Worm (Caenorhabditis elegans) whole organism, L3 larva: ENCODE data around the gene srd-13.

Experiments used
- aly-2 ChIP-seq: fragments of 150-350 bp; optimal IDR thresholded peaks from 2 replicates; lab custom pipeline; 2014; ENCODE audit warnings: missing biosample characterization, missing genetic modification characterization
- ama-1 ChIP-seq: fragments of 150-350 bp; optimal IDR thresholded peaks from 2 replicates; lab custom pipeline; 2018
- ceh-16 ChIP-seq: sonication (generic microtip); optimal IDR thresholded peaks from 2 replicates; lab custom pipeline; 2017; ENCODE audit warnings: missing biosample characterization, missing genetic modification characterization
- ceh-82 ChIP-seq: fragments of 150-350 bp; optimal IDR thresholded peaks from 2 replicates; lab custom pipeline; 2014; ENCODE audit warnings: missing biosample characterization, missing genetic modification characterization
- ceh-9 ChIP-seq: sonication (generic microtip); optimal IDR thresholded peaks from 2 replicates; lab custom pipeline; 2018; ENCODE audit warnings: missing biosample characterization, missing genetic modification characterization
- daf-12 ChIP-seq: fragments of 150-350 bp; optimal IDR thresholded peaks from 2 replicates; lab custom pipeline; 2014; ENCODE audit warnings: missing biosample characterization, missing genetic modification reagents, missing genetic modification characterization
- egl-27 ChIP-seq: sonication (generic microtip); optimal IDR thresholded peaks from 4 replicates; lab custom pipeline; 2017; ENCODE audit warnings: missing biosample characterization, missing genetic modification reagents, missing genetic modification characterization
- egl-5 ChIP-seq: fragments of 150-350 bp; optimal IDR thresholded peaks from 2 replicates; lab custom pipeline; 2017; ENCODE audit warnings: missing biosample characterization, missing genetic modification reagents, missing genetic modification characterization, inconsistent platforms
- elt-1 ChIP-seq: fragments of 150-350 bp; optimal IDR thresholded peaks from 2 replicates; lab custom pipeline; 2014; ENCODE audit warnings: missing biosample characterization, missing genetic modification characterization
- elt-2 ChIP-seq: sonication (generic microtip); optimal IDR thresholded peaks from 2 replicates; lab custom pipeline; 2016; ENCODE audit warnings: missing genetic modification reagents, mild to moderate bottlenecking, missing genetic modification characterization, missing compliant biosample characterization
- fkh-10 ChIP-seq: sonication (generic microtip); optimal IDR thresholded peaks from 2 replicates; lab custom pipeline; 2017; ENCODE audit warnings: missing biosample characterization, missing genetic modification reagents, missing genetic modification characterization
- fkh-2 ChIP-seq: fragments of 150-350 bp; optimal IDR thresholded peaks from 2 replicates; lab custom pipeline; 2014; ENCODE audit warnings: missing biosample characterization, missing genetic modification reagents, missing genetic modification characterization
- fos-1 ChIP-seq: fragments of 150-350 bp; optimal IDR thresholded peaks from 2 replicates; lab custom pipeline; 2014; ENCODE audit warnings: missing biosample characterization, missing genetic modification characterization
- hmg-11 ChIP-seq: sonication (generic microtip); optimal IDR thresholded peaks from 2 replicates; lab custom pipeline; 2016; ENCODE audit warnings: missing genetic modification characterization, missing compliant biosample characterization
- lin-15B ChIP-seq: fragments of 150-350 bp; optimal IDR thresholded peaks from 2 replicates; lab custom pipeline; 2014; ENCODE audit warnings: missing biosample characterization, missing genetic modification characterization
- lin-39 ChIP-seq: fragments of 150-350 bp; optimal IDR thresholded peaks from 2 replicates; lab custom pipeline; 2018; ENCODE audit warnings: missing biosample characterization, missing genetic modification reagents, missing genetic modification characterization
- mml-1 ChIP-seq: fragments of 150-350 bp; sonication (generic microtip); optimal IDR thresholded peaks from 3 replicates; lab custom pipeline; 2014; ENCODE audit warnings: missing biosample characterization, missing genetic modification characterization
- nfya-1 ChIP-seq: sonication (generic microtip); optimal IDR thresholded peaks from 2 replicates; lab custom pipeline; 2017; ENCODE audit warnings: missing genetic modification characterization, mild to moderate bottlenecking, missing compliant biosample characterization, antibody characterized with exemption, moderate library complexity; ENCODE audit not compliant: insufficient read depth
- nhr-11 ChIP-seq: fragments of 150-350 bp; optimal IDR thresholded peaks from 2 replicates; lab custom pipeline; 2014; ENCODE audit warnings: missing biosample characterization, missing genetic modification characterization
- nhr-12 ChIP-seq: fragments of 150-350 bp; optimal IDR thresholded peaks from 2 replicates; lab custom pipeline; 2014; ENCODE audit warnings: missing biosample characterization, missing genetic modification characterization
- nhr-237 ChIP-seq: fragments of 150-350 bp; optimal IDR thresholded peaks from 2 replicates; lab custom pipeline; 2014; ENCODE audit warnings: missing biosample characterization, missing genetic modification characterization
- nhr-25 ChIP-seq: sonication (generic microtip); optimal IDR thresholded peaks from 2 replicates; lab custom pipeline; 2017; ENCODE audit warnings: missing biosample characterization, missing genetic modification characterization
- nhr-28 ChIP-seq: fragments of 150-350 bp; optimal IDR thresholded peaks from 2 replicates; lab custom pipeline; 2014; ENCODE audit warnings: missing biosample characterization, missing genetic modification characterization
- nhr-43 ChIP-seq: sonication (generic microtip); optimal IDR thresholded peaks from 2 replicates; lab custom pipeline; 2016; ENCODE audit warnings: mild to moderate bottlenecking, missing genetic modification characterization, missing compliant biosample characterization; ENCODE audit not compliant: poor library complexity, severe bottlenecking
- nhr-67 ChIP-seq: fragments of 150-350 bp; optimal IDR thresholded peaks from 2 replicates; lab custom pipeline; 2014; ENCODE audit warnings: missing biosample characterization, missing genetic modification characterization
- nhr-76 ChIP-seq: fragments of 150-350 bp; sonication (generic microtip); optimal IDR thresholded peaks from 5 replicates; lab custom pipeline; 2014; ENCODE audit warnings: missing biosample characterization, missing genetic modification characterization
- nhr-77 ChIP-seq: fragments of 150-350 bp; optimal IDR thresholded peaks from 2 replicates; lab custom pipeline; 2014; ENCODE audit warnings: missing biosample characterization, missing genetic modification characterization
- pha-4 ChIP-seq: fragments of 150-350 bp; optimal IDR thresholded peaks from 2 replicates; lab custom pipeline; 2014; ENCODE audit warnings: missing biosample characterization, missing genetic modification reagents, missing genetic modification characterization
- pqm-1 ChIP-seq: fragments of 150-350 bp; optimal IDR thresholded peaks from 2 replicates; lab custom pipeline; 2017; ENCODE audit warnings: missing biosample characterization, missing genetic modification characterization, inconsistent platforms
- sea-2 ChIP-seq: fragments of 150-350 bp; sonication (generic microtip); optimal IDR thresholded peaks from 4 replicates; lab custom pipeline; 2014; ENCODE audit warnings: missing biosample characterization, missing genetic modification reagents, missing genetic modification characterization
- skn-1 ChIP-seq: fragments of 150-350 bp; optimal IDR thresholded peaks from 2 replicates; lab custom pipeline; 2014; ENCODE audit warnings: missing biosample characterization, missing genetic modification characterization
- snpc-4 ChIP-seq: fragments of 150-350 bp; optimal IDR thresholded peaks from 2 replicates; lab custom pipeline; 2014; ENCODE audit warnings: missing biosample characterization, missing genetic modification characterization
- tbx-2 ChIP-seq: sonication (generic microtip); optimal IDR thresholded peaks from 2 replicates; lab custom pipeline; 2016; ENCODE audit warnings: mild to moderate bottlenecking, missing genetic modification characterization, missing compliant biosample characterization
- unc-62 ChIP-seq: fragments of 150-350 bp; sonication (generic microtip); optimal IDR thresholded peaks from 4 replicates; lab custom pipeline; 2014; ENCODE audit warnings: missing biosample characterization, missing genetic modification reagents, missing genetic modification characterization
- zag-1 ChIP-seq: fragments of 150-350 bp; optimal IDR thresholded peaks from 2 replicates; lab custom pipeline; 2014; ENCODE audit warnings: missing biosample characterization, missing genetic modification characterization
- ztf-11 ChIP-seq: fragments of 150-350 bp; optimal IDR thresholded peaks from 2 replicates; lab custom pipeline; 2014; ENCODE audit warnings: missing biosample characterization, missing genetic modification characterization
- ztf-4 ChIP-seq: fragments of 150-350 bp; optimal IDR thresholded peaks from 2 replicates; lab custom pipeline; 2014; ENCODE audit warnings: missing biosample characterization, missing genetic modification characterization

Gene srd-13

DNA sequence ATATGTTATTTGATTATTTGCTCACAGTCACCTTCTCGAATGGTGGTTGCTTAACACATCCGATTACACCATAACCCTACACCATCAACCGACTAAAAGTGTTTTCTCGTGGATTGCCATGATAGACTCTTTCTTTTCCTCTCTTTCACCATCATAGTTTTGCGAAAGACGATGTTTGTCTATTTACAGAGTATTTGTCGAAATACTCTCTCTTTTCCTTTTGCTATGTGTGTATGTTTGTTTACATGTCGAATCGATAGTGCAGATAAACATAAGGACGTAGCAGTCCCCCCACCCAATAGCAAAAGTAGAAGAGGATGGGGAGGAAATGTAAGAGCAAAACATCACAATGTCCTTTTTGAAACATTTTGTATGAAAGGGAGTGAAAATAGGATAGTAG lies 32.1 kb downstream of the srd-13 start:
- TF ChIP-seq egl-5 (tag; lab: Kevin White, UChicago) (no peak), nhr-11 (tag; lab: Kevin White, UChicago) (no peak), nfya-1 (tag; lab: Kevin White, UChicago) (peak; percentile 34), pha-4 (tag; lab: Kevin White, UChicago) (peak; percentile 100)
- TF ChIP-seq, all 47 proteins: peak for 2

DNA sequence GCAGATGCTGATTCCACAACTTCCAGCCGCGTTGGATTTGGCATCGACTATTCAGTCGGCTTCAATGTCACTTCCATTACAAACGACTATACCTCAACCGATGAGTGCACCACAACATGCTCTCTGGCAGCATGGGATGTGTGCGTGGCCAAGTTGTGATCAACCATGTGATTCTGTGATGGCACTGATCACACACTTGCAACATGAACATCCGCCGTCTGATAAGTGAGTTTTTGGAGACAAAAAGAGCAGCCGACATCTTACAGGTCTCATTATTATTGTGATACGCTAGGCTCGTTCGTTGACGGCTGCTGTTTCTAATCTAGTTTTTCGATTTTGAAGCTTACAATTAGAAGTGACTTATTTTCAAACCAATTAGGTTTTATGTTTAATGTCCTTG lies 33.0 kb downstream of the srd-13 start:
- TF ChIP-seq mml-1 (tag; lab: Kevin White, UChicago): no peak
- TF ChIP-seq nhr-76: no peak
- TF ChIP-seq sea-2 (GFP tag; lab: Kevin White, UChicago): no peak
- TF ChIP-seq elt-1: no peak
- TF ChIP-seq egl-5 (tag; lab: Kevin White, UChicago): no peak
- no peak for TF ChIP-seq nhr-25
- TF ChIP-seq ztf-4: no peak
- TF ChIP-seq tbx-2 (tag; lab: Kevin White, UChicago): no peak

- TF ChIP-seq pqm-1 (tag; lab: Kevin White, UChicago): no peak
- TF ChIP-seq ztf-11 (tag; lab: Kevin White, UChicago): no peak
- no peak for TF ChIP-seq nhr-12 (tag; lab: Kevin White, UChicago)
- TF ChIP-seq elt-2 (tag; lab: Kevin White, UChicago): no peak
- no peak for TF ChIP-seq unc-62 (GFP tag; lab: Kevin White, UChicago)
- no peak for TF ChIP-seq nhr-77 (tag; lab: Kevin White, UChicago)
- peak; percentile 58 for TF ChIP-seq hmg-11 (tag; lab: Kevin White, UChicago)
- peak; percentile 58 for TF ChIP-seq nfya-1 (tag; lab: Kevin White, UChicago)
- no peak for TF ChIP-seq egl-27 (tag; lab: Kevin White, UChicago)
- no peak for TF ChIP-seq nhr-67
- TF ChIP-seq ceh-82 (tag; lab: Kevin White, UChicago): no peak
- TF ChIP-seq lin-39 (tag; lab: Kevin White, UChicago): peak; percentile 47
- TF ChIP-seq nhr-43: peak; percentile 51
- no peak for TF ChIP-seq ceh-16 (tag; lab: Kevin White, UChicago)
- no peak for TF ChIP-seq ceh-9 (tag; lab: Kevin White, UChicago)
- TF ChIP-seq lin-15B: no peak
- TF ChIP-seq aly-2 (tag; lab: Kevin White, UChicago): no peak
- TF ChIP-seq fkh-2 (tag; lab: Kevin White, UChicago): no peak
- no peak for TF ChIP-seq mml-1 (tag; lab: Kevin White, UChicago)
- peak; percentile 89 for TF ChIP-seq pha-4 (tag; lab: Kevin White, UChicago)
- no peak for TF ChIP-seq fos-1 (tag; lab: Kevin White, UChicago)
- TF ChIP-seq nhr-237 (tag; lab: Kevin White, UChicago): no peak
- no peak for TF ChIP-seq daf-12 (tag; lab: Kevin White, UChicago)
- no peak for TF ChIP-seq skn-1 (tag; lab: Kevin White, UChicago)
- TF ChIP-seq nhr-28 (tag; lab: Kevin White, UChicago): no peak
Observed at ce11 chrIV:5600316-5600715, 35.1 kb downstream of the srd-13 start.

DNA sequence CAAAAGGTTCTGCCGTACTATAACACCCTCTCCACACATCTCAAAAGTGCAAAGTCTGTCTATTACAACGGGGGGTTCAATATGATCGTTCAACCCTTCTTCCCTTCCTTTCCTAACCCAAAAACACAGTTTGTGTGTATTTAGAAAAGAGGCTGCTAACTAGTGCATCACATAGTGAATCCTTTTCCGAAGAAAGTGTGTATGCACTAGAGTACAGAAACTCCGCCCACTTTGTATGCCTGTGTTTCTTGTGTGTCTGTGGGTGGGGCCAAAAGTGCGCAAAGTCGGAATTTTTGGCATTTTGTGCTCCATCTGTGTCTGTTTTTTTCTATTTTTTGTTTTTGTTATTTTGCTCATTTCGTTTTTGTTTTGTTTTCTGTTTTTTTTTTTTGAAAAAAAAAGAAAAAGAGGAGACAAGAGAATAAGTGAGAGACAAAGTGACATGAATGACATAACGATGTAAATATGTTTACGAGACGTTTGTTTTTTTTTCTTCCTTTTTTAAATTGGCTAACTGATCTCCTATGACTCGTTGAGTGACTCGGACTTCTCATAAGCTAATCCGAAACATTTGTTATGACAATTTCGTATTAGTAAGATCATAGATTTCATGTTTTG lies 36.8 kb downstream of the srd-13 start:
- peak; percentile 49 for TF ChIP-seq ama-1 (lab: Kevin White, UChicago)
- peak; percentile 54 for TF ChIP-seq pha-4 (tag; lab: Kevin White, UChicago)
- no peak for TF ChIP-seq nhr-12 (tag; lab: Kevin White, UChicago)
- peak; percentile 16 for TF ChIP-seq nhr-43
- TF ChIP-seq, all 47 proteins: peak for 3

DNA sequence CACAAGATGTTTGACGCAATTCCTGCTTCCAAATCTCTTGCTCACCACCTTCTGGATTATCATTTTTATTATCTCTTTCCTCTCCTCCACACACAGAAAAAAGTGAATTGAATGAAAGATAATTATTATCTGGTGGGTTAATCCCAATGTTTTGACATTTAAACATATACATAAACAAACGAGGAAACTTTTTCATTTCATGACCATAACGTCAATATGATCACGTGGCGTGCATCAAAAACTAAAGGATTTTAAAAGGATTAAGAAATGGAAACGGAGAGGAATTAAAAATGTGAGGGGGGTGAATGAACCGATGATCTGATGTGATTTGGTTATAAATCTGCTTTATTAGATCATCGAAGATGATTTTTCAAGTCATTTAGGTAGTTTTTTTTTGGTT lies 39.9 kb downstream of the srd-13 start:
- TF ChIP-seq pha-4 (tag; lab: Kevin White, UChicago) (no peak), ztf-4 (no peak), elt-1 (no peak), nhr-77 (tag; lab: Kevin White, UChicago) (no peak), snpc-4 (tag; lab: Kevin White, UChicago) (no peak), mml-1 (tag; lab: Kevin White, UChicago) (no peak), lin-15B (no peak), zag-1 (tag; lab: Kevin White, UChicago) (no peak), fkh-10 (no peak), egl-27 (tag; lab: Kevin White, UChicago) (no peak), ama-1 (lab: Kevin White, UChicago) (no peak)
